Fruit fly (Drosophila melanogaster) whole organism, pupa: ENCODE results near the gene CG12708.

Experiments used
- CG12605 ChIP-seq: fragments of 200-800 bp; sonication (Bioruptor generic); IDR thresholded peaks from 2 replicates; pipeline ENCODE4 v1.3.6; 2022; ENCODE audit warnings: missing biosample characterization, missing genetic modification characterization
- CG15710 ChIP-seq: fragments of 200-800 bp; sonication (Bioruptor generic); optimal IDR thresholded peaks from 2 replicates; lab custom pipeline; 2018; ENCODE audit warnings: missing biosample characterization, mild to moderate bottlenecking, missing genetic modification characterization, moderate library complexity
- gl ChIP-seq: fragments of 200-800 bp; sonication (Bioruptor generic); optimal IDR thresholded peaks from 2 replicates; lab custom pipeline; 2018; ENCODE audit warnings: missing biosample characterization, mild to moderate bottlenecking, missing genetic modification characterization
- rn ChIP-seq: fragments of 200-800 bp; sonication (Bioruptor generic); IDR thresholded peaks from 2 replicates; pipeline ENCODE4 v1.3.6; 2022; ENCODE audit warnings: missing biosample characterization, missing genetic modification characterization

DNA sequence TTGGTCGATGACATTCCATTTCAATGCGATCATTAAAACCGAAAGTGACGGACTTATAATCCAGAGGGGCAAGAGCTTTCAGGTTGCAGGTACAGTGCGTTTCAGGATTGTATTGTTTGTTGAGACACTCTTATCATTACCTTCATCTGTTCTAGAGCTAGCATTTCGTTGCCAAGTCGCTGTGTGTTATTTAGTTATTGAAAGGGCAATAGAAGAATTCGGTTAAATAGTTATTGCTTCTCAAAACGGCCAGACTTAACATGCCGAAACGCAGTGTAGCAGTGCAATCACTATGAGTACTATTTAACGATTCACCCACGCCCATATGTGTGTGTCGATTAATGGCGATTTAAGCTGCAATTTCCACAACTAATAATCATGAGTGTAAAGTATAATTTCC, 42.6 kb upstream of the CG12708 start:
- TF ChIP-seq CG15710 (tag; lab: Kevin White, UChicago) (no peak), gl (tag; lab: Kevin White, UChicago) (no peak), CG12605 (GFP tag; lab: Robert Waterston, UW) (no peak), rn (no peak)
